Fruit fly (Drosophila melanogaster): ENCODE results near the gene noi.
A peak's percentile ranks its signal among the peaks of the same experiment; 100 is the strongest.

The noi gene

dm6 chr3R:5613114-5613443 lies 21.8 kb upstream of the noi start, which contains the start of gene Atu (continued):
- TF ChIP-seq CG18764 (GFP tag; optimal IDR thresholded peaks at IDR 0.05) (peak; percentile 29), CG6791 (GFP tag; IDR thresholded peaks at IDR 0.05; ENCODE audit: partially characterized antibody) (peak; percentile 84), Xbp1 (GFP tag; optimal IDR thresholded peaks at IDR 0.05) (peak; percentile 47), prd (optimal IDR thresholded peaks at IDR 0.05) (no peak), prd (GFP tag; IDR thresholded peaks at IDR 0.05) (peak; percentile 36; the same call in 1 of the 3 replicates), vvl (GFP tag; IDR thresholded peaks at IDR 0.05) (no peak), CG11560 (tag; IDR thresholded peaks at IDR 0.05) (0 out of 3 replicates have a peak, but pooled peaks have one; percentile 10), CrebB (tag; optimal IDR thresholded peaks at IDR 0.05) (no peak), esg (GFP tag; conservative IDR thresholded peaks at IDR 0.05) (no peak), CG30431 (GFP tag; optimal IDR thresholded peaks at IDR 0.05) (no peak), bowl (GFP tag; IDR thresholded peaks at IDR 0.05) (no peak), ash1 (GFP tag; optimal IDR thresholded peaks at IDR 0.05) (no peak), dan (GFP tag; IDR thresholded peaks at IDR 0.05) (no peak), CG9932 (GFP tag; IDR thresholded peaks at IDR 0.05) (peak; percentile 69), CG34224 (GFP tag; IDR thresholded peaks at IDR 0.05; ENCODE audit: partially characterized antibody) (peak; percentile 94), CG17328 (GFP tag; IDR thresholded peaks at IDR 0.05) (no peak), nerfin-2 (GFP tag; IDR thresholded peaks at IDR 0.05; ENCODE audit: partially characterized antibody) (peak; percentile 85), Xrp1 (GFP tag; IDR thresholded peaks at IDR 0.05) (no peak), inv (GFP tag; IDR thresholded peaks at IDR 0.05; ENCODE audit: partially characterized antibody) (peak; percentile 90), Ssrp (tag; optimal IDR thresholded peaks at IDR 0.05) (no peak), CG8765 (GFP tag; IDR thresholded peaks at IDR 0.05) (no peak), shn (GFP tag; optimal IDR thresholded peaks at IDR 0.05) (peak; percentile 54), grau (tag; optimal IDR thresholded peaks at IDR 0.05) (peak; percentile 54), Oaz (GFP tag; IDR thresholded peaks at IDR 0.05) (no peak), CHES-1-like (GFP tag; optimal IDR thresholded peaks at IDR 0.05) (peak; percentile 88), CG15514 (GFP tag; optimal IDR thresholded peaks at IDR 0.05) (peak; percentile 71), Neu2 (GFP tag; optimal IDR thresholded peaks at IDR 0.05; ENCODE audit: borderline replicate concordance) (no peak), danr (GFP tag; IDR thresholded peaks at IDR 0.05) (no peak), zf30C (GFP tag; optimal IDR thresholded peaks at IDR 0.05) (no peak), CG3281 (GFP tag; optimal IDR thresholded peaks at IDR 0.05) (peak; percentile 2), kah (GFP tag; optimal IDR thresholded peaks at IDR 0.05) (no peak), Trl (optimal IDR thresholded peaks at IDR 0.05) (no peak), Trl (GFP tag; optimal IDR thresholded peaks at IDR 0.05) (peak; percentile 34), CG10979 (tag; optimal IDR thresholded peaks at IDR 0.05) (peak; percentile 32), ranshi (GFP tag; IDR thresholded peaks at IDR 0.05) (no peak), mld (GFP tag; IDR thresholded peaks at IDR 0.05; ENCODE audit: partially characterized antibody) (peak; percentile 42; the same call in 1 of the 3 replicates), Fer1 (GFP tag; optimal IDR thresholded peaks at IDR 0.05) (peak; percentile 3), CG11085 (GFP tag; IDR thresholded peaks at IDR 0.05) (no peak), CG10267 (tag; optimal IDR thresholded peaks at IDR 0.05) (peak; percentile 61), CG8924 (tag; optimal IDR thresholded peaks at IDR 0.05) (peak; percentile 33), CG4424 (GFP tag; optimal IDR thresholded peaks at IDR 0.05) (peak; percentile 17), CG33557 (GFP tag; optimal IDR thresholded peaks at IDR 0.05) (no peak), dmrt11E (tag; optimal IDR thresholded peaks at IDR 0.05) (peak; percentile 15), CkIIα-i1 (GFP tag; IDR thresholded peaks at IDR 0.05) (no peak), her (GFP tag; optimal IDR thresholded peaks at IDR 0.05) (peak; percentile 10), hkb (optimal IDR thresholded peaks at IDR 0.05) (peak; percentile 73), hkb (GFP tag; IDR thresholded peaks at IDR 0.05) (no peak), CoRest (tag; optimal IDR thresholded peaks at IDR 0.05) (peak; percentile 53), bbx (GFP tag; IDR thresholded peaks at IDR 0.05; ENCODE audit: partially characterized antibody) (peak; percentile 83), da (GFP tag; optimal IDR thresholded peaks at IDR 0.05) (no peak), Six4 (GFP tag; optimal IDR thresholded peaks at IDR 0.05) (no peak), CG2889 (GFP tag; IDR thresholded peaks at IDR 0.05) (no peak)

Measured in whole organism, embryonic.